Fruit fly (Drosophila melanogaster): ENCODE data around the gene chb.

DNA sequence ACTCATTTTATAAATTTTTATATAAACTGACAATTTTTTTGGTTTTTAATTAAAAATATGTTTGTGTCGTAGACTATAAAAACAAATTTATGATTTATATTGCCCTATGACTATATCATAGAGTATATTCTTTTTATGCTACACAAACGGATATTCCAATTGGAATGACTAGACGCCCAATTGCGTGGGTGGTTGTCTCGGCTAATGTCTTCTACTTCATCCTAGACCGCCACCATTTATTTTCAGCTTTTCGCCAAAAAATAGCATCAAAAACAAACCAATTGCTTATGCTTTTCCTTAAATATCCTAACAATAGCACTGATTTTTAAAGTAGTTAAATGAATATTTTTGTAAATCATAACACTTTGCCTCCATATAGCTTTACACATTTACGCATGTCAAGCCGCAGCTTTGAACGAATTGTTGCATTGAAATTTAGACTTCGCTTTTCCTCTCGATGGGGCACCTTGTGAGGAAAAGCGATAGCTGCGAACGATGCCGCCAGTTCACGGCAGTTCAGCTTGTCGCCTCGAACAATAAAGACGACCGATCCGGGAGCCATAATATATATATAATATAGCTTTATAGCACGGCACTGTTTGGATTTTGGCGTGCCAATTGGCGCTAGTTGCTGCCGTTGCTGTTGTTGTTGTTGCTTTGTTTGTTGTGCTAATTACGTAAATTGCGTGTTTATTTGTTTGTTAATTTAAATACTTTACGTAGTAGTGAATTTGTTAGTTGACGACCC lies 29.6 kb downstream of the chb start:
- TF ChIP-seq h (optimal IDR thresholded peaks at IDR 0.05) (no peak), insv (optimal IDR thresholded peaks at IDR 0.05) (peak; percentile 97), Sin3A (optimal IDR thresholded peaks at IDR 0.05) (no peak)

Measured in Kc167 (cell line).